Worm (Caenorhabditis elegans) whole organism, L4 larva: ENCODE measurements around the gene Y53F4B.43.
A peak's percentile ranks its signal among the peaks of the same experiment; 100 is the strongest.

Experiments
- F37D6.2 ChIP-seq: sonication (generic microtip); optimal IDR thresholded peaks from 2 replicates; lab custom pipeline; 2016; ENCODE audit warnings: mild to moderate bottlenecking, missing genetic modification characterization, missing compliant biosample characterization
- F44E2.7 ChIP-seq: fragments of 200-800 bp; sonication (Bioruptor generic); IDR thresholded peaks from 2 replicates; pipeline ENCODE4 v2.1.2; 2022; ENCODE audit warnings: missing genetic modification characterization, missing compliant biosample characterization
- R02D3.7 ChIP-seq: fragments of 150-350 bp; sonication (generic microtip); optimal IDR thresholded peaks from 3 replicates; lab custom pipeline; 2014; ENCODE audit warnings: missing biosample characterization, missing genetic modification characterization
- T26A8.4 ChIP-seq: fragments of 200-800 bp; sonication (Bioruptor generic); IDR thresholded peaks from 2 replicates; pipeline ENCODE4 v1.3.6; 2022; ENCODE audit warnings: missing genetic modification characterization, missing compliant biosample characterization
- Y5F2A.4 ChIP-seq: fragments of 200-800 bp; sonication (Bioruptor generic); optimal IDR thresholded peaks from 2 replicates; lab custom pipeline; 2018; ENCODE audit warnings: mild to moderate bottlenecking, missing genetic modification characterization, missing compliant biosample characterization
- ZK337.2 ChIP-seq: fragments of 200-800 bp; sonication (Bioruptor generic); IDR thresholded peaks from 2 replicates; pipeline ENCODE4 v1.3.6; 2022; ENCODE audit warnings: missing genetic modification reagents, missing genetic modification characterization, missing compliant biosample characterization
- arid-1 ChIP-seq: fragments of 200-800 bp; sonication (Bioruptor generic); conservative IDR thresholded peaks from 2 replicates; pipeline ENCODE4 v1.3.6; 2022; ENCODE audit warnings: missing genetic modification reagents, missing genetic modification characterization, missing compliant biosample characterization
- attf-4 ChIP-seq: sonication (generic microtip); optimal IDR thresholded peaks from 3 replicates; lab custom pipeline; 2017; ENCODE audit warnings: missing biosample characterization, missing genetic modification characterization
- ces-1 ChIP-seq: fragments of 150-350 bp; sonication (generic microtip); optimal IDR thresholded peaks from 4 replicates; lab custom pipeline; 2014; ENCODE audit warnings: missing biosample characterization, missing genetic modification reagents, missing genetic modification characterization
- cey-2 ChIP-seq: sonication (generic microtip); optimal IDR thresholded peaks from 3 replicates; lab custom pipeline; 2017; ENCODE audit warnings: missing genetic modification characterization, mild to moderate bottlenecking, missing compliant biosample characterization, antibody characterized with exemption, borderline replicate concordance; ENCODE audit not compliant: insufficient read depth
- ctbp-1 ChIP-seq: fragments of 200-800 bp; sonication (Bioruptor generic); IDR thresholded peaks from 2 replicates; pipeline ENCODE4 v1.3.6; 2022; ENCODE audit warnings: missing genetic modification reagents, missing genetic modification characterization, missing compliant biosample characterization
- daf-16 ChIP-seq, 3 experiments: sonication (generic microtip); optimal IDR thresholded peaks; 2 replicates each; lab custom pipeline; 2016 to 2017; ENCODE audit warnings: missing genetic modification characterization in 3 of 3, missing genetic modification reagents in 3 of 3, mild to moderate bottlenecking in 2 of 3, missing compliant biosample characterization in 2 of 3, missing biosample characterization in 1 of 3, moderate library complexity in 1 of 3
- daf-19 ChIP-seq: fragments of 200-800 bp; sonication (Bioruptor generic); conservative IDR thresholded peaks from 2 replicates; pipeline ENCODE4 v1.3.6; 2022; ENCODE audit warnings: missing genetic modification characterization, missing compliant biosample characterization
- dmd-6 ChIP-seq: fragments of 200-800 bp; sonication (Bioruptor generic); IDR thresholded peaks from 2 replicates; pipeline ENCODE4 v1.3.6; 2022; ENCODE audit warnings: missing genetic modification reagents, missing genetic modification characterization, missing compliant biosample characterization
- dmd-8 ChIP-seq: fragments of 200-800 bp; sonication (Bioruptor generic); IDR thresholded peaks from 2 replicates; pipeline ENCODE4 v1.3.6; 2022; ENCODE audit warnings: missing genetic modification characterization, missing compliant biosample characterization
- dmd-9 ChIP-seq: fragments of 200-800 bp; sonication (Bioruptor generic); IDR thresholded peaks from 2 replicates; pipeline ENCODE4 v1.3.6; 2022; ENCODE audit warnings: missing genetic modification reagents, missing genetic modification characterization, missing compliant biosample characterization
- dpl-1 ChIP-seq: fragments of 150-350 bp; optimal IDR thresholded peaks from 2 replicates; lab custom pipeline; 2014; ENCODE audit warnings: missing biosample characterization, missing genetic modification reagents, missing genetic modification characterization
- hif-1 ChIP-seq, 2 experiments: sonication (generic microtip); optimal IDR thresholded peaks; 2 replicates each; lab custom pipeline; 2016 to 2017; ENCODE audit warnings: missing compliant biosample characterization in 2 of 2, missing genetic modification characterization in 2 of 2, missing genetic modification reagents in 2 of 2, missing genotype in 2 of 2, mild to moderate bottlenecking in 1 of 2
- jun-1 ChIP-seq: fragments of 150-350 bp; optimal IDR thresholded peaks from 2 replicates; lab custom pipeline; 2014; ENCODE audit warnings: missing biosample characterization, missing genetic modification reagents, missing genetic modification characterization
- lin-13 ChIP-seq: fragments of 150-350 bp; optimal IDR thresholded peaks from 2 replicates; lab custom pipeline; 2014; ENCODE audit warnings: missing biosample characterization, missing genetic modification reagents, missing genetic modification characterization
- lin-15B ChIP-seq: fragments of 150-350 bp; sonication (generic microtip); optimal IDR thresholded peaks from 3 replicates; lab custom pipeline; 2014; ENCODE audit warnings: missing biosample characterization, missing genetic modification characterization
- lin-38 ChIP-seq: fragments of 200-800 bp; sonication (Bioruptor generic); IDR thresholded peaks from 2 replicates; pipeline ENCODE4 v1.3.6; 2022; ENCODE audit warnings: missing genetic modification reagents, missing genetic modification characterization, missing compliant biosample characterization
- lsy-2 ChIP-seq, 2 experiments: fragments of 150-350 bp in 1 of 2; sonication (generic microtip) in 1 of 2; optimal IDR thresholded peaks; 2 replicates each; lab custom pipeline; 2014 to 2017; ENCODE audit warnings: missing biosample characterization in 2 of 2, missing genetic modification characterization in 2 of 2
- mes-2 ChIP-seq: sonication (generic microtip); optimal IDR thresholded peaks from 2 replicates; lab custom pipeline; 2016; ENCODE audit warnings: missing genotype, mild to moderate bottlenecking, missing genetic modification characterization, missing compliant biosample characterization; ENCODE audit not compliant: poor library complexity, severe bottlenecking
- mxl-2 ChIP-seq: fragments of 200-800 bp; sonication (Bioruptor generic); conservative IDR thresholded peaks from 2 replicates; pipeline ENCODE4 v1.3.6; 2022; ENCODE audit warnings: missing genetic modification reagents, missing genetic modification characterization, missing compliant biosample characterization
- mxl-3 ChIP-seq: fragments of 200-800 bp; sonication (Bioruptor generic); optimal IDR thresholded peaks from 2 replicates; lab custom pipeline; 2018; ENCODE audit warnings: mild to moderate bottlenecking, missing genetic modification characterization, missing compliant biosample characterization
- nhr-102 ChIP-seq: sonication (generic microtip); optimal IDR thresholded peaks from 2 replicates; lab custom pipeline; 2016; ENCODE audit warnings: mild to moderate bottlenecking, missing genetic modification characterization, moderate library complexity, missing compliant biosample characterization
- nhr-111 ChIP-seq: fragments of 200-800 bp; sonication (Bioruptor generic); optimal IDR thresholded peaks from 2 replicates; lab custom pipeline; 2018; ENCODE audit warnings: mild to moderate bottlenecking, missing genetic modification characterization, missing compliant biosample characterization
- nhr-237 ChIP-seq: sonication (generic microtip); optimal IDR thresholded peaks from 2 replicates; lab custom pipeline; 2017; ENCODE audit warnings: missing biosample characterization, missing genetic modification characterization
- nhr-25 ChIP-seq: sonication (generic microtip); optimal IDR thresholded peaks from 2 replicates; lab custom pipeline; 2017; ENCODE audit warnings: missing genetic modification characterization, mild to moderate bottlenecking, missing compliant biosample characterization, antibody characterized with exemption, moderate library complexity, borderline replicate concordance; ENCODE audit not compliant: insufficient read depth
- nhr-28 ChIP-seq: fragments of 150-350 bp; optimal IDR thresholded peaks from 2 replicates; lab custom pipeline; 2014; ENCODE audit warnings: missing biosample characterization, missing genetic modification characterization
- nhr-41 ChIP-seq: fragments of 200-800 bp; sonication (Bioruptor generic); IDR thresholded peaks from 2 replicates; pipeline ENCODE4 v1.3.6; 2022; ENCODE audit warnings: missing genetic modification reagents, missing genetic modification characterization, missing compliant biosample characterization
- nhr-42 ChIP-seq: fragments of 200-800 bp; sonication (Bioruptor generic); IDR thresholded peaks from 2 replicates; pipeline ENCODE4 v1.3.6; 2022; ENCODE audit warnings: missing genetic modification characterization, missing compliant biosample characterization
- nhr-6 ChIP-seq: fragments of 150-350 bp; optimal IDR thresholded peaks from 2 replicates; lab custom pipeline; 2014; ENCODE audit warnings: missing biosample characterization, missing genetic modification characterization
- nhr-77 ChIP-seq: fragments of 150-350 bp; optimal IDR thresholded peaks from 2 replicates; lab custom pipeline; 2014; ENCODE audit warnings: missing biosample characterization, missing genetic modification characterization
- php-3 ChIP-seq: fragments of 200-800 bp; sonication (Bioruptor generic); IDR thresholded peaks from 2 replicates; pipeline ENCODE4 v1.3.6; 2022; ENCODE audit warnings: missing genetic modification reagents, missing genetic modification characterization, missing compliant biosample characterization
- rbr-2 ChIP-seq: sonication (generic microtip); optimal IDR thresholded peaks from 2 replicates; lab custom pipeline; 2016; ENCODE audit warnings: missing genotype, missing genetic modification characterization, missing compliant biosample characterization
- sdz-12 ChIP-seq: fragments of 200-800 bp; sonication (Bioruptor generic); optimal IDR thresholded peaks from 2 replicates; lab custom pipeline; 2018; ENCODE audit warnings: mild to moderate bottlenecking, missing genetic modification characterization, missing compliant biosample characterization
- set-16 ChIP-seq: fragments of 200-800 bp; sonication (Bioruptor generic); IDR thresholded peaks from 2 replicates; pipeline ENCODE4 v1.3.6; 2022; ENCODE audit warnings: missing genetic modification reagents, missing genetic modification characterization, missing compliant biosample characterization
- skn-1 ChIP-seq: fragments of 150-350 bp; optimal IDR thresholded peaks from 2 replicates; lab custom pipeline; 2014; ENCODE audit warnings: missing biosample characterization, missing genetic modification characterization
- snpc-1.2 ChIP-seq: fragments of 200-800 bp; sonication (Bioruptor generic); IDR thresholded peaks from 2 replicates; pipeline ENCODE4 v1.3.6; 2022; ENCODE audit warnings: missing genetic modification reagents, missing genetic modification characterization, missing compliant biosample characterization
- spr-1 ChIP-seq: sonication (generic microtip); optimal IDR thresholded peaks from 2 replicates; lab custom pipeline; 2016; ENCODE audit warnings: mild to moderate bottlenecking, missing genetic modification characterization, missing compliant biosample characterization
- spr-3 ChIP-seq: fragments of 200-800 bp; sonication (Bioruptor generic); optimal IDR thresholded peaks from 2 replicates; lab custom pipeline; 2018; ENCODE audit warnings: mild to moderate bottlenecking, missing genetic modification characterization, missing compliant biosample characterization
- unc-39 ChIP-seq: sonication (generic microtip); optimal IDR thresholded peaks from 2 replicates; lab custom pipeline; 2017; ENCODE audit warnings: missing biosample characterization, missing genetic modification characterization
- unc-62 ChIP-seq, 3 experiments: fragments of 150-350 bp in 1 of 3; sonication (generic microtip); optimal IDR thresholded peaks in 2 of 3; peaks in 1 of 3; 1 replicate in 1 of 3; 2 replicates in 2 of 3; lab custom pipeline; 2014 to 2017; ENCODE audit warnings: missing biosample characterization in 3 of 3, missing genetic modification characterization in 3 of 3, missing genetic modification reagents in 3 of 3, missing genotype in 1 of 3
- zfp-2 ChIP-seq: sonication (generic microtip); optimal IDR thresholded peaks from 2 replicates; lab custom pipeline; 2016; ENCODE audit warnings: mild to moderate bottlenecking, missing genetic modification characterization, missing compliant biosample characterization
- zfp-3 ChIP-seq: fragments of 200-800 bp; sonication (Bioruptor generic); conservative IDR thresholded peaks from 2 replicates; pipeline ENCODE4 v1.3.6; 2022; ENCODE audit warnings: missing genetic modification reagents, missing genetic modification characterization, missing compliant biosample characterization
- zip-2 ChIP-seq: fragments of 150-350 bp; optimal IDR thresholded peaks from 2 replicates; lab custom pipeline; 2014; ENCODE audit warnings: missing biosample characterization, missing genetic modification characterization

The Y53F4B.43 gene

ce11 chrII:15025599-15026164, 37.4 kb downstream of the Y53F4B.43 start, which contains the start of gene cmtr-1 (continued):
- TF ChIP-seq F37D6.2 (tag; lab: Kevin White, UChicago) (peak; percentile 85), ces-1 (GFP tag; lab: Kevin White, UChicago) (peak; percentile 15), arid-1 (GFP tag; lab: Robert Waterston, UW) (peak; percentile 96), lin-13 (peak; percentile 96), nhr-42 (GFP tag; lab: Robert Waterston, UW) (peak; percentile 98), daf-19 (peak; percentile 67; the same call in 1 of the 2 replicates), nhr-102 (tag; lab: Kevin White, UChicago) (peak; percentile 96), spr-1 (tag; lab: Kevin White, UChicago) (peak; percentile 95), mxl-3 (GFP tag; lab: Kevin White, UChicago) (peak; percentile 86), set-16 (GFP tag; lab: Robert Waterston, UW) (peak; percentile 60; the same call in 1 of the 2 replicates), unc-62 (GFP tag; optimal IDR thresholded peaks at IDR 0.05 in 1 of 2; lab: Kevin White, UChicago) (peak; percentile 24 to 97), unc-62 (tag; optimal IDR thresholded peaks at IDR 0.05; lab: Kevin White, UChicago) (no peak), zip-2 (tag; lab: Kevin White, UChicago) (peak; percentile 84), spr-3 (GFP tag; lab: Kevin White, UChicago) (peak; percentile 95), zfp-2 (tag; lab: Kevin White, UChicago) (peak; percentile 81), dpl-1 (GFP tag; lab: Kevin White, UChicago) (peak; percentile 91), dmd-6 (peak; percentile 95), Y5F2A.4 (peak; percentile 48), ctbp-1 (GFP tag; lab: Robert Waterston, UW) (peak; percentile 80), nhr-6 (tag; lab: Kevin White, UChicago) (peak; percentile 75), skn-1 (no peak), unc-39 (no peak), nhr-41 (peak; percentile 84), zfp-3 (GFP tag; lab: Robert Waterston, UW) (peak; percentile 92), lsy-2 (tag; optimal IDR thresholded peaks at IDR 0.05; lab: Kevin White, UChicago) (peak; percentile 81 to 95), lin-15B (peak; percentile 85), php-3 (GFP tag; lab: Robert Waterston, UW) (peak; percentile 86), nhr-111 (GFP tag; lab: Kevin White, UChicago) (peak; percentile 25), rbr-2 (tag; lab: Kevin White, UChicago) (peak; percentile 96), dmd-8 (peak; percentile 66; the same call in 1 of the 2 replicates), daf-16 (GFP tag; optimal IDR thresholded peaks at IDR 0.05; lab: Kevin White, UChicago) (peak; percentile 82 to 93), daf-16 (tag; optimal IDR thresholded peaks at IDR 0.05; lab: Kevin White, UChicago) (peak; percentile 92), attf-4 (tag; lab: Kevin White, UChicago) (no peak), T26A8.4 (GFP tag; lab: Robert Waterston, UW) (peak; percentile 97), mxl-2 (GFP tag; lab: Robert Waterston, UW) (peak; percentile 29; the same call in 1 of the 2 replicates), R02D3.7 (no peak), jun-1 (tag; lab: Kevin White, UChicago) (peak; percentile 75), hif-1 (tag; optimal IDR thresholded peaks at IDR 0.05; lab: Kevin White, UChicago) (peak; percentile 73 to 79), dmd-9 (peak; percentile 90), sdz-12 (peak; percentile 81), nhr-25 (tag; lab: Kevin White, UChicago) (peak; percentile 72), snpc-1.2 (peak; percentile 86), mes-2 (tag; lab: Kevin White, UChicago) (peak; percentile 98), nhr-77 (peak; percentile 97), ZK337.2 (GFP tag; lab: Robert Waterston, UW) (peak; percentile 5; the same call in 1 of the 2 replicates), F44E2.7 (GFP tag; lab: Robert Waterston, UW) (no peak), lin-38 (peak; percentile 92), nhr-28 (tag; lab: Kevin White, UChicago) (peak; percentile 83), cey-2 (tag; lab: Kevin White, UChicago) (no peak), nhr-237 (tag; lab: Kevin White, UChicago) (peak; percentile 33)
